Worm (Caenorhabditis elegans) whole organism, early embryonic: Measurements from ENCODE around the gene efr-3.
A peak's percentile ranks its signal among the peaks of the same experiment; 100 is the strongest.

Experiments used
- B0310.2 ChIP-seq: sonication (generic microtip); optimal IDR thresholded peaks from 2 replicates; lab custom pipeline; 2016; ENCODE audit warnings: mild to moderate bottlenecking, missing genetic modification characterization, missing compliant biosample characterization
- F13C5.2 ChIP-seq: sonication (generic microtip); optimal IDR thresholded peaks from 2 replicates; lab custom pipeline; 2017; ENCODE audit warnings: mild to moderate bottlenecking, missing genetic modification characterization, inconsistent platforms, missing compliant biosample characterization
- aly-1 ChIP-seq: sonication (generic microtip); optimal IDR thresholded peaks from 2 replicates; lab custom pipeline; 2016; ENCODE audit warnings: missing genetic modification characterization, missing compliant biosample characterization
- ama-1 ChIP-seq: fragments of 150-350 bp; optimal IDR thresholded peaks from 2 replicates; lab custom pipeline; 2014
- ceh-13 ChIP-seq: fragments of 200-800 bp; sonication (Bioruptor generic); optimal IDR thresholded peaks from 2 replicates; lab custom pipeline; 2018; ENCODE audit warnings: mild to moderate bottlenecking, missing genetic modification characterization, missing compliant biosample characterization
- ceh-36 ChIP-seq: sonication (generic microtip); optimal IDR thresholded peaks from 2 replicates; lab custom pipeline; 2016; ENCODE audit warnings: missing genetic modification characterization, inconsistent platforms, missing compliant biosample characterization
- ets-7 ChIP-seq: sonication (generic microtip); optimal IDR thresholded peaks from 2 replicates; lab custom pipeline; 2016; ENCODE audit warnings: missing genotype, missing genetic modification characterization, missing compliant biosample characterization
- flt-1 ChIP-seq: fragments of 200-800 bp; sonication (Bioruptor generic); IDR thresholded peaks from 2 replicates; pipeline ENCODE4 v1.3.6; 2022; ENCODE audit warnings: missing genetic modification characterization, missing compliant biosample characterization
- hmbx-1 ChIP-seq: sonication (generic microtip); optimal IDR thresholded peaks from 2 replicates; lab custom pipeline; 2016; ENCODE audit warnings: mild to moderate bottlenecking, missing genetic modification characterization, missing compliant biosample characterization
- hmg-4 ChIP-seq: fragments of 200-800 bp; sonication (Bioruptor generic); optimal IDR thresholded peaks from 2 replicates; lab custom pipeline; 2018; ENCODE audit warnings: mild to moderate bottlenecking, missing genetic modification characterization, missing compliant biosample characterization
- hnd-1 ChIP-seq: sonication (generic microtip); optimal IDR thresholded peaks from 2 replicates; lab custom pipeline; 2016; ENCODE audit warnings: missing genetic modification characterization, missing compliant biosample characterization
- pes-1 ChIP-seq: fragments of 200-800 bp; sonication (Bioruptor generic); IDR thresholded peaks from 2 replicates; pipeline ENCODE4 v1.3.6; 2022; ENCODE audit warnings: missing genetic modification reagents, missing genetic modification characterization, missing compliant biosample characterization
- scrt-1 ChIP-seq: fragments of 200-800 bp; sonication (Bioruptor generic); IDR thresholded peaks from 2 replicates; pipeline ENCODE4 v1.3.6; 2022; ENCODE audit warnings: missing genetic modification characterization, missing compliant biosample characterization
- sea-1 ChIP-seq: fragments of 200-800 bp; sonication (Bioruptor generic); conservative IDR thresholded peaks from 2 replicates; pipeline ENCODE4 v1.3.6; 2022; ENCODE audit warnings: missing genetic modification characterization, missing compliant biosample characterization
- tbx-11 ChIP-seq: fragments of 200-800 bp; sonication (Bioruptor generic); IDR thresholded peaks from 2 replicates; pipeline ENCODE4 v1.3.6; 2022; ENCODE audit warnings: missing genetic modification characterization, missing compliant biosample characterization
- tbx-37 ChIP-seq: fragments of 200-800 bp; sonication (Bioruptor generic); conservative IDR thresholded peaks from 2 replicates; pipeline ENCODE4 v1.3.6; 2022; ENCODE audit warnings: missing genetic modification reagents, missing genetic modification characterization, missing compliant biosample characterization
- tra-4 ChIP-seq: sonication (generic microtip); optimal IDR thresholded peaks from 2 replicates; lab custom pipeline; 2017; ENCODE audit warnings: missing genetic modification characterization, missing compliant biosample characterization

Gene efr-3

ce11 chrII:6320655-6321388 is at the start of gene efr-3:
Gene efr-3, minus strand, starts transcription at chrII:6321159.
- no peak for TF ChIP-seq hnd-1 (tag; lab: Kevin White, UChicago)
- TF ChIP-seq B0310.2 = no peak
- no peak for TF ChIP-seq tra-4
- no peak for TF ChIP-seq flt-1
- no peak for TF ChIP-seq scrt-1 (GFP tag; lab: Robert Waterston, UW)
- no peak for TF ChIP-seq hmbx-1 (tag; lab: Kevin White, UChicago)
- TF ChIP-seq pes-1 (GFP tag; lab: Robert Waterston, UW) = no peak
- no peak for TF ChIP-seq sea-1
- TF ChIP-seq F13C5.2 (tag; lab: Kevin White, UChicago) = no peak
- TF ChIP-seq ceh-36 (tag; lab: Kevin White, UChicago) = no peak
- TF ChIP-seq tbx-11 (GFP tag; lab: Robert Waterston, UW) = no peak
- no peak for TF ChIP-seq ama-1 (lab: Kevin White, UChicago)
- TF ChIP-seq aly-1 (tag; lab: Kevin White, UChicago) = no peak
- no peak for TF ChIP-seq hmg-4 (GFP tag; lab: Kevin White, UChicago)

ce11 chrII:6370110-6370509 is 49.2 kb upstream of the efr-3 start:
- no peak for TF ChIP-seq ama-1 (lab: Kevin White, UChicago)
- no peak for TF ChIP-seq tra-4
- TF ChIP-seq F13C5.2 (tag; lab: Kevin White, UChicago) = no peak
- no peak for TF ChIP-seq flt-1
- no peak for TF ChIP-seq hmbx-1 (tag; lab: Kevin White, UChicago)
- TF ChIP-seq ceh-13 (GFP tag; lab: Kevin White, UChicago) = no peak
- TF ChIP-seq tbx-11 (GFP tag; lab: Robert Waterston, UW) = no peak
- TF ChIP-seq scrt-1 (GFP tag; lab: Robert Waterston, UW) = no peak
- no peak for TF ChIP-seq aly-1 (tag; lab: Kevin White, UChicago)
- peak; percentile 50 for TF ChIP-seq hmg-4 (GFP tag; lab: Kevin White, UChicago)
- TF ChIP-seq B0310.2 = no peak
- no peak for TF ChIP-seq pes-1 (GFP tag; lab: Robert Waterston, UW)
- TF ChIP-seq sea-1 = no peak
- no peak for TF ChIP-seq ets-7 (tag; lab: Kevin White, UChicago)
- TF ChIP-seq hnd-1 (tag; lab: Kevin White, UChicago) = no peak
- TF ChIP-seq ceh-36 (tag; lab: Kevin White, UChicago) = peak; percentile 27
- no peak for TF ChIP-seq tbx-37 (GFP tag; lab: Robert Waterston, UW)

ce11 chrII:6366696-6367095 is 45.7 kb upstream of the efr-3 start, which contains the start of gene ctsa-4.1:
Gene ctsa-4.1, plus strand, starts transcription at chrII:6366996.
- no peak for TF ChIP-seq ceh-36 (tag; lab: Kevin White, UChicago)
- TF ChIP-seq ceh-13 (GFP tag; lab: Kevin White, UChicago) = no peak
- TF ChIP-seq pes-1 (GFP tag; lab: Robert Waterston, UW) = no peak

ce11 chrII:6365237-6365815 is 44.4 kb upstream of the efr-3 start, which contains the start of the genes ani-2 and clec-88:
Gene ani-2, minus strand, starts transcription at chrII:6365367.
Gene clec-88, plus strand, starts transcription at chrII:6365722.
- TF ChIP-seq tbx-11 (GFP tag; lab: Robert Waterston, UW) = no peak
- TF ChIP-seq ets-7 (tag; lab: Kevin White, UChicago) = no peak
- TF ChIP-seq hmg-4 (GFP tag; lab: Kevin White, UChicago) = no peak
- no peak for TF ChIP-seq tra-4
- no peak for TF ChIP-seq ama-1 (lab: Kevin White, UChicago)
- no peak for TF ChIP-seq aly-1 (tag; lab: Kevin White, UChicago)
- no peak for TF ChIP-seq tbx-37 (GFP tag; lab: Robert Waterston, UW)
- no peak for TF ChIP-seq pes-1 (GFP tag; lab: Robert Waterston, UW)
- no peak for TF ChIP-seq hmbx-1 (tag; lab: Kevin White, UChicago)
- TF ChIP-seq F13C5.2 (tag; lab: Kevin White, UChicago) = no peak
- no peak for TF ChIP-seq flt-1
- no peak for TF ChIP-seq sea-1
- TF ChIP-seq hnd-1 (tag; lab: Kevin White, UChicago) = no peak
- no peak for TF ChIP-seq scrt-1 (GFP tag; lab: Robert Waterston, UW)
- no peak for TF ChIP-seq B0310.2
- TF ChIP-seq ceh-36 (tag; lab: Kevin White, UChicago) = no peak
- no peak for TF ChIP-seq ceh-13 (GFP tag; lab: Kevin White, UChicago)

- TF ChIP-seq F13C5.2 (tag; lab: Kevin White, UChicago) (peak; percentile 1), ceh-13 (GFP tag; lab: Kevin White, UChicago) (no peak)
Measured at ce11 chrII:6360822-6361221, 39.9 kb upstream of the efr-3 start, which contains the start of gene K10B2.4. Gene K10B2.4, minus strand, starts transcription at chrII:6360959.

- TF ChIP-seq F13C5.2 (tag; lab: Kevin White, UChicago) = no peak
- TF ChIP-seq scrt-1 (GFP tag; lab: Robert Waterston, UW) = no peak
- TF ChIP-seq flt-1 = no peak
- no peak for TF ChIP-seq ceh-13 (GFP tag; lab: Kevin White, UChicago)
- no peak for TF ChIP-seq B0310.2
- TF ChIP-seq tra-4 = no peak
- TF ChIP-seq hmbx-1 (tag; lab: Kevin White, UChicago) = no peak
Measured at ce11 chrII:6358905-6359304, 37.9 kb upstream of the efr-3 start, which contains the start of gene C32D5.12. Gene C32D5.12, minus strand, starts transcription at chrII:6359005.

ce11 chrII:6358232-6358631 is 37.3 kb upstream of the efr-3 start:
- TF ChIP-seq tbx-11 (GFP tag; lab: Robert Waterston, UW) (no peak), hmbx-1 (tag; lab: Kevin White, UChicago) (no peak), ets-7 (tag; lab: Kevin White, UChicago) (no peak), scrt-1 (GFP tag; lab: Robert Waterston, UW) (no peak), tbx-37 (GFP tag; lab: Robert Waterston, UW) (no peak), ama-1 (lab: Kevin White, UChicago) (no peak), F13C5.2 (tag; lab: Kevin White, UChicago) (no peak), ceh-13 (GFP tag; lab: Kevin White, UChicago) (no peak)
